Worm (Caenorhabditis elegans): Measurements from ENCODE around the gene tpi-1.

tpi-1 gene

DNA sequence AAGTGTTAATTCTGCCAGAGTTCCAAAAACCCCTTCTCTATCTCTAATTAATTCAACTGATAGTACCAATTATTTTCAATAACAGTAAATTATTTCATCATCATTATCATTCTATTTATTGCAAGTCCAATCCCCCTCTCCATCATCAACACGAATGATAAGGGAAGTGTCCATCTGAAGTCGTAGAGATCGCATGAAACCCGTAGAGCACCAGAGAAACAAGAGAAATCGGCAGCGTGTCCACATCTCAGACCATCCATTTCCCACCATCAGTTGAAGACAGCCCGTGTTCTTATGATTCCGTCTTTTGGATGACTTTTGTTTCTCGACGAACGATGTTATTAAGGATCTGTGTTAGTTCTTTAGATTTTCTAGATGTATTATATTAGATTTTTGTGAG lies 14.5 kb upstream of the tpi-1 start:
- TF ChIP-seq hmg-1.1 (GFP tag; IDR thresholded peaks at IDR 0.05) = no peak
- peak in 1 of 2 experiments; percentile 58 for TF ChIP-seq unc-62 (GFP tag; optimal IDR thresholded peaks at IDR 0.05 in 1 of 2)
- no peak for TF ChIP-seq unc-62 (tag; optimal IDR thresholded peaks at IDR 0.05)
- TF ChIP-seq duxl-1 (tag; optimal IDR thresholded peaks at IDR 0.05; ENCODE audit: poor library complexity) = no peak
- TF ChIP-seq attf-4 (tag; optimal IDR thresholded peaks at IDR 0.05) = no peak
- TF ChIP-seq Y75B8A.6 (GFP tag; IDR thresholded peaks at IDR 0.05) = no peak
- peak; percentile 70 for TF ChIP-seq mxl-3 (GFP tag; optimal IDR thresholded peaks at IDR 0.05)
- no peak for TF ChIP-seq ama-1 (optimal IDR thresholded peaks at IDR 0.05)
- TF ChIP-seq madf-9 (GFP tag; conservative IDR thresholded peaks at IDR 0.05) = no peak
- TF ChIP-seq ztf-11 (tag; optimal IDR thresholded peaks at IDR 0.05) = no peak
- peak; percentile 6 for TF ChIP-seq hlh-11 (tag; optimal IDR thresholded peaks at IDR 0.05)
- no peak for TF ChIP-seq ZK337.2 (GFP tag; IDR thresholded peaks at IDR 0.05)
- TF ChIP-seq lsy-2 (tag; optimal IDR thresholded peaks at IDR 0.05) = no peak
- TF ChIP-seq egl-43 (GFP tag; IDR thresholded peaks at IDR 0.05) = no peak
- no peak for TF ChIP-seq F37D6.2 (tag; optimal IDR thresholded peaks at IDR 0.05)
- TF ChIP-seq mdl-1 (tag; optimal IDR thresholded peaks at IDR 0.05) = peak; percentile 35 to 77
- peak; percentile 37 for TF ChIP-seq hlh-30 (tag; optimal IDR thresholded peaks at IDR 0.05; ENCODE audit: insufficient read depth)
- no peak for TF ChIP-seq nhr-41 (GFP tag; IDR thresholded peaks at IDR 0.05)
- no peak for TF ChIP-seq zfp-3 (GFP tag; conservative IDR thresholded peaks at IDR 0.05)
- no peak for TF ChIP-seq zip-11 (GFP tag; IDR thresholded peaks at IDR 0.05)
- TF ChIP-seq nhr-28 (tag; optimal IDR thresholded peaks at IDR 0.05) = peak; percentile 18
- TF ChIP-seq dmd-8 (GFP tag; IDR thresholded peaks at IDR 0.05) = no peak

DNA sequence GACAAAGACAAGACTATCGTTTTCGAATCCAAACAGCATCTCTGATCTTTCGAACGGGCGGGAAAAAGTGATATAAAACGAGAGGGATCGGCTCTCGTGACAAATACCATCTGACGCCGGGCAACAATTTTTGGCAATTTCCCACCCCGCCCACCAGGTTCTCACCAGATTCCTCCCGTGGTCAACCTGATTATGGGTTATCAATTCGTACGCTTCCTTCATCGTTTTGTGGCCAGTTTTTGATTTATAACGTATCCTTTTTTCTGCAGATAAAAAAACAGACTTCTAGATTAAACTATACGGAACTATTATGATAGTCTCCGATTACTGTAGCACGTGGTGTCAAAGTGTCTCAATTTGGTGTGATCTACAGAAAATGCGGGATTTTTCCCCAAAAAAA lies 14.0 kb upstream of the tpi-1 start:
- TF ChIP-seq D1046.2 (GFP tag; IDR thresholded peaks at IDR 0.05) (no peak), lin-38 (GFP tag; IDR thresholded peaks at IDR 0.05) (no peak), hlh-11 (tag; optimal IDR thresholded peaks at IDR 0.05) (peak; percentile 78), fos-1 (tag; optimal IDR thresholded peaks at IDR 0.05) (no peak), zip-2 (tag; optimal IDR thresholded peaks at IDR 0.05) (no peak), Y48G9A.11 (GFP tag; IDR thresholded peaks at IDR 0.05) (no peak), hlh-30 (tag; optimal IDR thresholded peaks at IDR 0.05; ENCODE audit: insufficient read depth) (peak; percentile 83), nhr-25 (tag; optimal IDR thresholded peaks at IDR 0.05; ENCODE audit: borderline replicate concordance, insufficient read depth) (no peak), T20F7.1 (GFP tag; optimal IDR thresholded peaks at IDR 0.05) (no peak), dmd-6 (GFP tag; IDR thresholded peaks at IDR 0.05) (peak; percentile 15), nhr-28 (tag; optimal IDR thresholded peaks at IDR 0.05) (peak; percentile 39), dve-1 (tag; optimal IDR thresholded peaks at IDR 0.05; ENCODE audit: insufficient read depth) (peak; percentile 35), aha-1 (tag) (peak; percentile 61), fkh-10 (GFP tag; optimal IDR thresholded peaks at IDR 0.05) (no peak), attf-4 (tag; optimal IDR thresholded peaks at IDR 0.05) (no peak), pqm-1 (tag; optimal IDR thresholded peaks at IDR 0.05) (no peak), nhr-48 (tag; optimal IDR thresholded peaks at IDR 0.05) (peak; percentile 52), ztf-11 (tag; optimal IDR thresholded peaks at IDR 0.05) (no peak), mdl-1 (tag; optimal IDR thresholded peaks at IDR 0.05) (peak in 1 of 2 experiments; percentile 25), mdt-29 (GFP tag; IDR thresholded peaks at IDR 0.05) (peak; percentile 44; the same call in 1 of the 2 replicates), Y105C5A.15 (GFP tag; IDR thresholded peaks at IDR 0.05) (no peak), mxl-2 (GFP tag; conservative IDR thresholded peaks at IDR 0.05) (no peak), ZK337.2 (GFP tag; IDR thresholded peaks at IDR 0.05) (no peak), mes-2 (tag; optimal IDR thresholded peaks at IDR 0.05; ENCODE audit: poor library complexity, severe bottlenecking) (no peak), zfp-3 (GFP tag; conservative IDR thresholded peaks at IDR 0.05) (0 out of 2 replicates have a peak, but pooled peaks have one; percentile 41), mxl-3 (GFP tag; optimal IDR thresholded peaks at IDR 0.05) (peak; percentile 41), set-16 (GFP tag; IDR thresholded peaks at IDR 0.05) (0 out of 2 replicates have a peak, but pooled peaks have one; percentile 26), saeg-2 (GFP tag; IDR thresholded peaks at IDR 0.05) (no peak), lsy-2 (tag; optimal IDR thresholded peaks at IDR 0.05) (peak in 1 of 2 experiments; percentile 15), snpc-1.2 (GFP tag; IDR thresholded peaks at IDR 0.05) (no peak), ces-1 (GFP tag; optimal IDR thresholded peaks at IDR 0.05) (no peak), nhr-111 (GFP tag; optimal IDR thresholded peaks at IDR 0.05) (no peak)
